Comparison of ENCODE assay signal across 1 fruit fly cellular context in genomic region chrX:1830396-1831218, dm6.
TF ChIP-seq lines count a peak whose summit lies in the region.

No protein-coding gene starts in this region.

TF ChIP-seq in whole organism, embryonic, 481 proteins besides CTCF, POLR2A, EP300 and RAD21 (continued from another document and continues in another):
- TF ChIP-seq Asciz (GFP tag; optimal IDR thresholded peaks at IDR 0.05; lab: Kevin White, UChicago) (peak; percentile 90), knrl (GFP tag; IDR thresholded peaks at IDR 0.05; lab: Robert Waterston, UW; ENCODE audit: partially characterized antibody) (peak; percentile 49; the same call in 2 of the 3 replicates), lola (GFP tag; optimal IDR thresholded peaks at IDR 0.05; lab: Kevin White, UChicago) (peak in 1 of 3 experiments; percentile 86), peb (GFP tag; IDR thresholded peaks at IDR 0.05; lab: Robert Waterston, UW) (peak; percentile 95), chif (GFP tag; optimal IDR thresholded peaks at IDR 0.05; lab: Kevin White, UChicago) (peak; percentile 90 to 93), sna (GFP tag; IDR thresholded peaks at IDR 0.05; lab: Robert Waterston, UW; ENCODE audit: partially characterized antibody) (no peak), Ssrp (tag; optimal IDR thresholded peaks at IDR 0.05; lab: Kevin White, UChicago) (peak; percentile 91), eyg (GFP tag; optimal IDR thresholded peaks at IDR 0.05; lab: Kevin White, UChicago) (peak; percentile 93), zfh1 (GFP tag; IDR thresholded peaks at IDR 0.05; lab: Robert Waterston, UW) (peak; percentile 98), B-H1 (GFP tag; IDR thresholded peaks at IDR 0.05; lab: Robert Waterston, UW) (peak; percentile 96), CG31388 (GFP tag; optimal IDR thresholded peaks at IDR 0.05; lab: Kevin White, UChicago) (peak; percentile 84), lmd (GFP tag; IDR thresholded peaks at IDR 0.05; lab: Robert Waterston, UW) (peak; percentile 97), Sox102F (GFP tag; optimal IDR thresholded peaks at IDR 0.05; lab: Kevin White, UChicago) (peak; percentile 97), GATAe (GFP tag; conservative IDR thresholded peaks at IDR 0.05; lab: Robert Waterston, UW) (peak; percentile 81), Side (GFP tag; optimal IDR thresholded peaks at IDR 0.05; lab: Kevin White, UChicago) (peak; percentile 90), CG15073 (GFP tag; optimal IDR thresholded peaks at IDR 0.05; lab: Kevin White, UChicago) (peak; percentile 65), Oli (tag; optimal IDR thresholded peaks at IDR 0.05; lab: Kevin White, UChicago) (peak; percentile 97), unpg (GFP tag; optimal IDR thresholded peaks at IDR 0.05; lab: Kevin White, UChicago) (peak; percentile 99), CG32532 (GFP tag; IDR thresholded peaks at IDR 0.05; lab: Robert Waterston, UW) (peak; percentile 98), maf-S (GFP tag; optimal IDR thresholded peaks at IDR 0.05; lab: Kevin White, UChicago) (peak; percentile 91), chm (GFP tag; IDR thresholded peaks at IDR 0.05; lab: Robert Waterston, UW) (peak; percentile 97), Deaf1 (tag; optimal IDR thresholded peaks at IDR 0.05; lab: Kevin White, UChicago) (peak; percentile 78), gfzf (GFP tag; optimal IDR thresholded peaks at IDR 0.05; lab: Kevin White, UChicago) (peak; percentile 10), Poxn (GFP tag; IDR thresholded peaks at IDR 0.05; lab: Robert Waterston, UW) (peak; percentile 88), CG9817 (tag; optimal IDR thresholded peaks at IDR 0.05; lab: Kevin White, UChicago) (peak; percentile 95), CG10979 (tag; optimal IDR thresholded peaks at IDR 0.05; lab: Kevin White, UChicago) (peak; percentile 92), kah (GFP tag; optimal IDR thresholded peaks at IDR 0.05; lab: Kevin White, UChicago) (peak; percentile 86), gce (GFP tag; IDR thresholded peaks at IDR 0.05; lab: Robert Waterston, UW) (peak; percentile 98), fd102C (GFP tag; optimal IDR thresholded peaks at IDR 0.05; lab: Kevin White, UChicago) (peak; percentile 3), CG5953 (GFP tag; IDR thresholded peaks at IDR 0.05; lab: Robert Waterston, UW) (peak; percentile 97), Hr51 (GFP tag; optimal IDR thresholded peaks at IDR 0.05; lab: Kevin White, UChicago) (peak; percentile 92 to 97), ap (GFP tag; IDR thresholded peaks at IDR 0.05; lab: Robert Waterston, UW) (peak; percentile 96), Mes4 (GFP tag; optimal IDR thresholded peaks at IDR 0.05; lab: Kevin White, UChicago) (peak; percentile 89), Ada2b (GFP tag; IDR thresholded peaks at IDR 0.05; lab: Robert Waterston, UW) (peak; percentile 97), CG2120 (GFP tag; optimal IDR thresholded peaks at IDR 0.05; lab: Kevin White, UChicago) (peak; percentile 98), sob (GFP tag; IDR thresholded peaks at IDR 0.05; lab: Robert Waterston, UW) (peak; percentile 97), Dek (tag; optimal IDR thresholded peaks at IDR 0.05; lab: Kevin White, UChicago) (peak; percentile 96), Aef1 (GFP tag; IDR thresholded peaks at IDR 0.05; lab: Robert Waterston, UW) (peak; percentile 96), sens-2 (GFP tag; IDR thresholded peaks at IDR 0.05; lab: Robert Waterston, UW) (peak; percentile 96), cad (GFP tag; optimal IDR thresholded peaks at IDR 0.05; lab: Kevin White, UChicago) (no peak), Abd-B (GFP tag; optimal IDR thresholded peaks at IDR 0.05; lab: Kevin White, UChicago) (peak; percentile 94), CG15269 (tag; optimal IDR thresholded peaks at IDR 0.05; lab: Kevin White, UChicago) (peak; percentile 97), CG8388 (GFP tag; optimal IDR thresholded peaks at IDR 0.05; lab: Kevin White, UChicago) (peak; percentile 95), Gsc (GFP tag; IDR thresholded peaks at IDR 0.05; lab: Robert Waterston, UW) (peak; percentile 89), CG12104 (GFP tag; optimal IDR thresholded peaks at IDR 0.05; lab: Kevin White, UChicago) (peak; percentile 88), CG2875 (GFP tag; optimal IDR thresholded peaks at IDR 0.05; lab: Kevin White, UChicago) (peak; percentile 92), bowl (GFP tag; IDR thresholded peaks at IDR 0.05; lab: Robert Waterston, UW) (peak; percentile 95), Adf1 (GFP tag; IDR thresholded peaks at IDR 0.05; lab: Robert Waterston, UW) (peak; percentile 81), H2.0 (GFP tag; IDR thresholded peaks at IDR 0.05; lab: Robert Waterston, UW) (peak; percentile 97), crc (GFP tag; optimal IDR thresholded peaks at IDR 0.05; lab: Kevin White, UChicago) (peak; percentile 89), ftz-f1 (GFP tag; optimal IDR thresholded peaks at IDR 0.05; lab: Kevin White, UChicago) (peak; percentile 36), pum (GFP tag; optimal IDR thresholded peaks at IDR 0.05; lab: Kevin White, UChicago) (peak; percentile 93), CG11093 (GFP tag; IDR thresholded peaks at IDR 0.05; lab: Robert Waterston, UW) (peak; percentile 89), CHES-1-like (GFP tag; optimal IDR thresholded peaks at IDR 0.05; lab: Kevin White, UChicago) (peak; percentile 93), CG8290 (GFP tag; optimal IDR thresholded peaks at IDR 0.05; lab: Kevin White, UChicago) (peak; percentile 81), CG8290 (tag; optimal IDR thresholded peaks at IDR 0.05; lab: Kevin White, UChicago) (peak in 1 of 2 experiments; percentile 99), Bteb2 (GFP tag; optimal IDR thresholded peaks at IDR 0.05; lab: Kevin White, UChicago) (peak; percentile 95), CG1024 (GFP tag; IDR thresholded peaks at IDR 0.05; lab: Robert Waterston, UW) (peak; percentile 93), CG8944 (GFP tag; optimal IDR thresholded peaks at IDR 0.05; lab: Kevin White, UChicago) (peak; percentile 91), Gug (GFP tag; IDR thresholded peaks at IDR 0.05; lab: Robert Waterston, UW) (peak; percentile 94), br (optimal IDR thresholded peaks at IDR 0.05; lab: Kevin White, UChicago) (no peak), Taf1 (GFP tag; IDR thresholded peaks at IDR 0.05; lab: Robert Waterston, UW) (peak; percentile 93), ewg (GFP tag; optimal IDR thresholded peaks at IDR 0.05; lab: Kevin White, UChicago) (peak; percentile 92), Dip3 (GFP tag; optimal IDR thresholded peaks at IDR 0.05; lab: Kevin White, UChicago) (peak; percentile 94), kni (GFP tag; optimal IDR thresholded peaks at IDR 0.05; lab: Kevin White, UChicago) (peak; percentile 82), CG10147 (GFP tag; optimal IDR thresholded peaks at IDR 0.05; lab: Kevin White, UChicago) (peak; percentile 94), CG2199 (GFP tag; IDR thresholded peaks at IDR 0.05; lab: Robert Waterston, UW) (peak; percentile 99), crp (GFP tag; optimal IDR thresholded peaks at IDR 0.05; lab: Kevin White, UChicago) (peak in 1 of 2 experiments; percentile 65), slbo (GFP tag; IDR thresholded peaks at IDR 0.05; lab: Robert Waterston, UW) (peak; percentile 98), Dfd (GFP tag; optimal IDR thresholded peaks at IDR 0.05; lab: Kevin White, UChicago) (no peak), CG3163 (GFP tag; optimal IDR thresholded peaks at IDR 0.05; lab: Kevin White, UChicago) (peak; percentile 83), klu (GFP tag; IDR thresholded peaks at IDR 0.05; lab: Robert Waterston, UW) (peak; percentile 88), gro (GFP tag; optimal IDR thresholded peaks at IDR 0.05; lab: Kevin White, UChicago) (peak; percentile 95), CG1529 (GFP tag; optimal IDR thresholded peaks at IDR 0.05; lab: Kevin White, UChicago) (peak; percentile 88), CG2889 (GFP tag; IDR thresholded peaks at IDR 0.05; lab: Robert Waterston, UW) (peak; percentile 93), CG4424 (GFP tag; optimal IDR thresholded peaks at IDR 0.05; lab: Kevin White, UChicago) (peak; percentile 93), fd96Cb (tag; optimal IDR thresholded peaks at IDR 0.05; lab: Kevin White, UChicago) (peak; percentile 97), luna (GFP tag; optimal IDR thresholded peaks at IDR 0.05; lab: Kevin White, UChicago) (peak; percentile 61), CG6654 (GFP tag; optimal IDR thresholded peaks at IDR 0.05; lab: Kevin White, UChicago) (peak; percentile 83), trh (GFP tag; optimal IDR thresholded peaks at IDR 0.05; lab: Kevin White, UChicago) (peak; percentile 84), HLH54F (GFP tag; optimal IDR thresholded peaks at IDR 0.05; lab: Kevin White, UChicago) (peak; percentile 92), CG17328 (GFP tag; IDR thresholded peaks at IDR 0.05; lab: Robert Waterston, UW) (peak; percentile 97), pho (GFP tag; optimal IDR thresholded peaks at IDR 0.05; lab: Kevin White, UChicago) (peak; percentile 95), yki (optimal IDR thresholded peaks at IDR 0.05; lab: Kevin White, UChicago) (no peak), ato (GFP tag; IDR thresholded peaks at IDR 0.05; lab: Robert Waterston, UW; ENCODE audit: partially characterized antibody) (no peak), tio (GFP tag; optimal IDR thresholded peaks at IDR 0.05; lab: Kevin White, UChicago) (peak; percentile 95), Hey (tag; optimal IDR thresholded peaks at IDR 0.05; lab: Kevin White, UChicago) (peak; percentile 69), CG11456 (GFP tag; IDR thresholded peaks at IDR 0.05; lab: Robert Waterston, UW) (peak; percentile 98), Mrtf (GFP tag; IDR thresholded peaks at IDR 0.05; lab: Robert Waterston, UW) (peak; percentile 96), CG12071 (GFP tag; optimal IDR thresholded peaks at IDR 0.05; lab: Kevin White, UChicago) (peak; percentile 97), CG9215 (GFP tag; IDR thresholded peaks at IDR 0.05; lab: Robert Waterston, UW) (peak; percentile 90), CG3847 (GFP tag; IDR thresholded peaks at IDR 0.05; lab: Robert Waterston, UW) (peak; percentile 96), Six4 (GFP tag; optimal IDR thresholded peaks at IDR 0.05; lab: Kevin White, UChicago) (peak; percentile 88), CG18764 (GFP tag; optimal IDR thresholded peaks at IDR 0.05; lab: Kevin White, UChicago) (peak; percentile 85), lov (optimal IDR thresholded peaks at IDR 0.05; lab: Kevin White, UChicago) (no peak), lov (GFP tag; IDR thresholded peaks at IDR 0.05; lab: Robert Waterston, UW) (peak; percentile 95), lab (GFP tag; optimal IDR thresholded peaks at IDR 0.05; lab: Kevin White, UChicago) (peak; percentile 98), YL-1 (GFP tag; optimal IDR thresholded peaks at IDR 0.05; lab: Kevin White, UChicago) (peak; percentile 78), Fer3 (tag; optimal IDR thresholded peaks at IDR 0.05; lab: Kevin White, UChicago) (peak; percentile 98), org-1 (GFP tag; optimal IDR thresholded peaks at IDR 0.05; lab: Kevin White, UChicago) (peak; percentile 92), CG11695 (GFP tag; IDR thresholded peaks at IDR 0.05; lab: Robert Waterston, UW) (peak; percentile 95), CG10654 (GFP tag; optimal IDR thresholded peaks at IDR 0.05; lab: Kevin White, UChicago) (peak; percentile 91), CG34422 (GFP tag; IDR thresholded peaks at IDR 0.05; lab: Robert Waterston, UW) (peak; percentile 98), ERR (GFP tag; optimal IDR thresholded peaks at IDR 0.05; lab: Kevin White, UChicago) (peak; percentile 88), tx (GFP tag; optimal IDR thresholded peaks at IDR 0.05; lab: Kevin White, UChicago) (peak; percentile 92), inv (GFP tag; IDR thresholded peaks at IDR 0.05; lab: Robert Waterston, UW; ENCODE audit: partially characterized antibody) (no peak), CG7271 (tag; optimal IDR thresholded peaks at IDR 0.05; lab: Kevin White, UChicago) (peak; percentile 75), nerfin-1 (tag; optimal IDR thresholded peaks at IDR 0.05; lab: Kevin White, UChicago) (peak; percentile 92), ATbp (GFP tag; optimal IDR thresholded peaks at IDR 0.05; lab: Kevin White, UChicago) (peak; percentile 94), zfh2 (GFP tag; optimal IDR thresholded peaks at IDR 0.05; lab: Kevin White, UChicago) (peak; percentile 96), tin (GFP tag; optimal IDR thresholded peaks at IDR 0.05; lab: Kevin White, UChicago) (peak; percentile 94), Doc2 (GFP tag; IDR thresholded peaks at IDR 0.05; lab: Robert Waterston, UW) (peak; percentile 74), fd64A (GFP tag; optimal IDR thresholded peaks at IDR 0.05; lab: Kevin White, UChicago) (peak; percentile 85), bab2 (GFP tag; optimal IDR thresholded peaks at IDR 0.05; lab: Kevin White, UChicago) (peak; percentile 94), Stat92E (GFP tag; optimal IDR thresholded peaks at IDR 0.05; lab: Kevin White, UChicago) (peak in 1 of 3 experiments; percentile 78), CG12299 (tag; optimal IDR thresholded peaks at IDR 0.05; lab: Kevin White, UChicago) (peak; percentile 90), CG16813 (GFP tag; IDR thresholded peaks at IDR 0.05; lab: Robert Waterston, UW; ENCODE audit: partially characterized antibody) (no peak), ara (GFP tag; IDR thresholded peaks at IDR 0.05; lab: Robert Waterston, UW) (peak; percentile 97), CG9727 (GFP tag; optimal IDR thresholded peaks at IDR 0.05; lab: Kevin White, UChicago) (peak; percentile 94), NC2α (GFP tag; optimal IDR thresholded peaks at IDR 0.05; lab: Kevin White, UChicago) (peak; percentile 86), CG6854 (GFP tag; optimal IDR thresholded peaks at IDR 0.05; lab: Kevin White, UChicago) (peak; percentile 92), wor (GFP tag; IDR thresholded peaks at IDR 0.05; lab: Robert Waterston, UW) (peak; percentile 92), abd-A (tag; optimal IDR thresholded peaks at IDR 0.05; lab: Kevin White, UChicago) (peak; percentile 74), HHEX (GFP tag; optimal IDR thresholded peaks at IDR 0.05; lab: Kevin White, UChicago) (peak; percentile 94), ro (GFP tag; IDR thresholded peaks at IDR 0.05; lab: Robert Waterston, UW) (peak; percentile 92), fd3F (GFP tag; optimal IDR thresholded peaks at IDR 0.05; lab: Kevin White, UChicago) (peak; percentile 93), CG1233 (GFP tag; optimal IDR thresholded peaks at IDR 0.05; lab: Kevin White, UChicago) (peak; percentile 94), CG11723 (GFP tag; optimal IDR thresholded peaks at IDR 0.05; lab: Kevin White, UChicago) (peak; percentile 90), CG7372 (GFP tag; IDR thresholded peaks at IDR 0.05; lab: Robert Waterston, UW) (peak; percentile 95), CG7786 (GFP tag; optimal IDR thresholded peaks at IDR 0.05; lab: Kevin White, UChicago) (peak; percentile 94), Xrp1 (GFP tag; IDR thresholded peaks at IDR 0.05; lab: Robert Waterston, UW) (peak; percentile 97), pfk (GFP tag; optimal IDR thresholded peaks at IDR 0.05; lab: Kevin White, UChicago) (peak; percentile 37)
